Fruit fly (Drosophila melanogaster) whole organism, pupa: ENCODE results near the gene grass.

ENCODE experiments used
- CG10348 ChIP-seq: fragments of 200-800 bp; sonication (Bioruptor generic); IDR thresholded peaks from 2 replicates; pipeline ENCODE4 v1.3.6; 2022; ENCODE audit warnings: missing biosample characterization, missing genetic modification characterization
- CG12605 ChIP-seq: fragments of 200-800 bp; sonication (Bioruptor generic); IDR thresholded peaks from 2 replicates; pipeline ENCODE4 v1.3.6; 2022; ENCODE audit warnings: missing biosample characterization, missing genetic modification characterization
- CG13204 ChIP-seq: fragments of 200-800 bp; sonication (Bioruptor generic); optimal IDR thresholded peaks from 2 replicates; lab custom pipeline; 2018; ENCODE audit warnings: missing biosample characterization, mild to moderate bottlenecking, missing genetic modification characterization, moderate library complexity
- CG14655 ChIP-seq: fragments of 200-800 bp; sonication (Bioruptor generic); optimal IDR thresholded peaks from 3 replicates; lab custom pipeline; 2017; ENCODE audit warnings: mild to moderate bottlenecking, missing biosample characterization, missing genetic modification reagents, missing genetic modification characterization
- CG15710 ChIP-seq: fragments of 200-800 bp; sonication (Bioruptor generic); optimal IDR thresholded peaks from 2 replicates; lab custom pipeline; 2018; ENCODE audit warnings: missing biosample characterization, mild to moderate bottlenecking, missing genetic modification characterization, moderate library complexity
- CG17806 ChIP-seq: fragments of 200-800 bp; sonication (Bioruptor generic); optimal IDR thresholded peaks from 2 replicates; lab custom pipeline; 2018; ENCODE audit warnings: missing biosample characterization, mild to moderate bottlenecking, missing genetic modification characterization, moderate library complexity
- CG32121 ChIP-seq: fragments of 200-800 bp; sonication (Bioruptor generic); IDR thresholded peaks from 2 replicates; pipeline ENCODE4 v1.3.6; 2022; ENCODE audit warnings: missing biosample characterization, missing genetic modification characterization
- CG34367 ChIP-seq: fragments of 200-800 bp; sonication (Bioruptor generic); optimal IDR thresholded peaks from 2 replicates; lab custom pipeline; 2018; ENCODE audit warnings: missing biosample characterization, mild to moderate bottlenecking, missing genetic modification characterization
- CG4496 ChIP-seq: fragments of 200-800 bp; sonication (Bioruptor generic); IDR thresholded peaks from 3 replicates; pipeline ENCODE4 v1.3.6; 2022; ENCODE audit warnings: missing biosample characterization, missing genetic modification characterization
- CG8159 ChIP-seq: fragments of 200-800 bp; sonication (Bioruptor generic); optimal IDR thresholded peaks from 3 replicates; lab custom pipeline; 2018; ENCODE audit warnings: missing biosample characterization, mild to moderate bottlenecking, missing genetic modification characterization, moderate library complexity
- CG8301 ChIP-seq: fragments of 200-800 bp; sonication (Bioruptor generic); optimal IDR thresholded peaks from 2 replicates; lab custom pipeline; 2018; ENCODE audit warnings: missing biosample characterization, mild to moderate bottlenecking, missing genetic modification characterization
- CG9948 ChIP-seq: fragments of 200-800 bp; sonication (Bioruptor generic); optimal IDR thresholded peaks from 2 replicates; lab custom pipeline; 2018; ENCODE audit warnings: missing biosample characterization, mild to moderate bottlenecking, missing genetic modification characterization, moderate library complexity
- D1 ChIP-seq: fragments of 200-800 bp; sonication (Bioruptor generic); optimal IDR thresholded peaks from 2 replicates; lab custom pipeline; 2018; ENCODE audit warnings: missing biosample characterization, mild to moderate bottlenecking, missing genetic modification characterization, moderate library complexity
- EcR ChIP-seq: fragments of 200-800 bp; sonication (Bioruptor generic); optimal IDR thresholded peaks from 3 replicates; lab custom pipeline; 2019; ENCODE audit warnings: missing biosample characterization, missing genetic modification characterization, mild to moderate bottlenecking, moderate library complexity, missing genetic modification reagents
- Ets98B ChIP-seq: fragments of 200-800 bp; sonication (Bioruptor generic); IDR thresholded peaks from 2 replicates; pipeline ENCODE4 v1.3.6; 2022; ENCODE audit warnings: missing biosample characterization, missing genetic modification characterization
- Pif1A ChIP-seq: fragments of 200-800 bp; sonication (Bioruptor generic); optimal IDR thresholded peaks from 3 replicates; lab custom pipeline; 2016; ENCODE audit warnings: missing biosample characterization, missing genetic modification characterization
- Pif1B ChIP-seq: fragments of 200-800 bp; sonication (Bioruptor generic); optimal IDR thresholded peaks from 3 replicates; lab custom pipeline; 2016; ENCODE audit warnings: missing biosample characterization, missing genetic modification characterization
- Snoo ChIP-seq: fragments of 200-800 bp; sonication (Bioruptor generic); optimal IDR thresholded peaks from 3 replicates; lab custom pipeline; 2017; ENCODE audit warnings: missing biosample characterization, mild to moderate bottlenecking, missing genetic modification characterization, inconsistent platforms
- fd96Ca ChIP-seq: fragments of 200-800 bp; sonication (Bioruptor generic); IDR thresholded peaks from 3 replicates; pipeline ENCODE4 v1.3.6; 2022; ENCODE audit warnings: missing biosample characterization, missing genetic modification characterization
- gl ChIP-seq: fragments of 200-800 bp; sonication (Bioruptor generic); optimal IDR thresholded peaks from 2 replicates; lab custom pipeline; 2018; ENCODE audit warnings: missing biosample characterization, mild to moderate bottlenecking, missing genetic modification characterization
- rn ChIP-seq: fragments of 200-800 bp; sonication (Bioruptor generic); IDR thresholded peaks from 2 replicates; pipeline ENCODE4 v1.3.6; 2022; ENCODE audit warnings: missing biosample characterization, missing genetic modification characterization

Gene grass

DNA sequence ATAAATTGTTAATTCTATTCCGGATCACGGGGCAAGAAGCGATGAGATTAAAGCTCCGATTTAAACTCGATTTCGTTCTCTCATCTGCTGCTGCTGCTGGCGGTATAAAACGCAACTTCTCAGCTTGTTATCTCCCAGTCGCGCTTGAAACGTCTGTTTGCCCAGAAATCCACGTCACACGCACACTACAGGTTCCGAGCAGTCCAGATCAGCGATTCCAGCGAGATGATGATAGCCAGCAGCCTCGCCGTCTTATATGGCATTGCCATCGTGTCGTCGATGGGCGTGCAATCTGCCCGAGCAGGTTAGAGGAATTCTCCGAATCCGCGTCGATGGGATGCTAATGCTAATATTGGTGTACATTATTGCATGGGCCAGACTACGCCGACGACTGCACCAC, at the start of gene grass:
Gene grass (plus strand): TSS at position 135 of the 400 bp plus-strand sequence.
- peak; percentile 32; the same call in 1 of the 2 replicates for TF ChIP-seq Ets98B (GFP tag; lab: Robert Waterston, UW)
- TF ChIP-seq CG8301 (tag; lab: Kevin White, UChicago) = no peak
- no peak for TF ChIP-seq Pif1A (GFP tag; lab: Kevin White, UChicago)
- no peak for TF ChIP-seq CG8159
- no peak for TF ChIP-seq gl (tag; lab: Kevin White, UChicago)
- no peak for TF ChIP-seq D1 (tag; lab: Kevin White, UChicago)
- no peak for TF ChIP-seq rn (GFP tag; lab: Robert Waterston, UW)
- 0 out of 3 replicates have a peak, but pooled peaks have one; percentile 15 for TF ChIP-seq CG4496 (GFP tag; lab: Robert Waterston, UW)
- TF ChIP-seq CG15710 (tag; lab: Kevin White, UChicago) = no peak
- TF ChIP-seq EcR (GFP tag; lab: Kevin White, UChicago) = no peak
- TF ChIP-seq CG13204 (GFP tag; lab: Kevin White, UChicago) = no peak
- no peak for TF ChIP-seq CG17806 (tag; lab: Kevin White, UChicago)
- TF ChIP-seq CG34367 (tag; lab: Kevin White, UChicago) = no peak

DNA sequence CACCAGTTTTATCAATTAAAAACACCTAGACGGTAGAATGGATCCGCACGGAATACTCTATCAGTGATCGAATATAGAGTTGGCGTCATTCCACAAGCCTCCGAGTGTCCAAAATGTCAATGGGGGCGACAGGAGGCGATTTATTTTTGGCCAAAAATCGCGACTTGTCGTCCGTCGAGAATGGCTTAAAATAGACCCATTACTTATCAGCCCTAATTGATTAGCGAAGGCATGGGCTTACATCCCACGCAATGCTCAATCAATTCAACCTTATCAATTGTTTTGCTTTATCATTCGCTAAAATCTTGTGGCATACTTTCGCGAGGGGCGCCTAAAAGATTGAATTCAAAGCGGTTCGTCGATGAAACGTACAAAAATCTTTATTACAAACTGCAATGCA, 49.6 kb upstream of the grass start:
- no peak for TF ChIP-seq D1 (tag; lab: Kevin White, UChicago)
- TF ChIP-seq CG12605 (GFP tag; lab: Robert Waterston, UW) = no peak
- TF ChIP-seq CG15710 (tag; lab: Kevin White, UChicago) = no peak
- no peak for TF ChIP-seq CG9948 (tag; lab: Kevin White, UChicago)
- TF ChIP-seq CG32121 = no peak
- no peak for TF ChIP-seq Snoo
- TF ChIP-seq CG8301 (tag; lab: Kevin White, UChicago) = no peak
- no peak for TF ChIP-seq CG14655 (GFP tag; lab: Kevin White, UChicago)
- no peak for TF ChIP-seq CG8159
- no peak for TF ChIP-seq Ets98B (GFP tag; lab: Robert Waterston, UW)
- no peak for TF ChIP-seq CG13204 (GFP tag; lab: Kevin White, UChicago)
- TF ChIP-seq CG4496 (GFP tag; lab: Robert Waterston, UW) = no peak
- TF ChIP-seq fd96Ca (GFP tag; lab: Robert Waterston, UW) = no peak
- TF ChIP-seq CG10348 (GFP tag; lab: Robert Waterston, UW) = no peak
- no peak for TF ChIP-seq CG34367 (tag; lab: Kevin White, UChicago)
- TF ChIP-seq CG17806 (tag; lab: Kevin White, UChicago) = no peak
- no peak for TF ChIP-seq gl (tag; lab: Kevin White, UChicago)
- no peak for TF ChIP-seq Pif1B (GFP tag; lab: Kevin White, UChicago)
- no peak for TF ChIP-seq rn (GFP tag; lab: Robert Waterston, UW)

DNA sequence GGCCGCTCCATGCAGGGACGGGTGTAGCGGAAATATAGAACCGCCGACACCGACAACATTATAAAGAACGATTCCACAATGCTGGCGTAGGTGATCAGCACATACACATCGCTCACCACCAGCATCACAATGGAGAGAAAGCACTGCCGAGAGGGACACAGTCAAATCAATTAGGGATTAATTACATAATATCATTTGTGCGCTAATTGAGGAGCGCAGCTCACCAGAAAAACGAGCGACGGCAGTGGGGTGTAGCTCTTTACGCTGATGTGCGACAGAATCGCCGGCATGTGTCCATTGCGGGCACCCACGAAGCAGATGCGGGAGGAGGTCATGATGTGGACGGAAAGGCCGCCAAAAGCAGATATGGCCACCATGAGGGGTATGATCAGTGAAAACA, 48.3 kb upstream of the grass start:
- TF ChIP-seq Pif1A (GFP tag; lab: Kevin White, UChicago) (no peak), gl (tag; lab: Kevin White, UChicago) (no peak), CG8159 (no peak), CG34367 (tag; lab: Kevin White, UChicago) (no peak), CG32121 (no peak), rn (GFP tag; lab: Robert Waterston, UW) (no peak), CG15710 (tag; lab: Kevin White, UChicago) (no peak), CG9948 (tag; lab: Kevin White, UChicago) (no peak), fd96Ca (GFP tag; lab: Robert Waterston, UW) (no peak), CG4496 (GFP tag; lab: Robert Waterston, UW) (no peak), CG17806 (tag; lab: Kevin White, UChicago) (no peak), CG12605 (GFP tag; lab: Robert Waterston, UW) (no peak), Ets98B (GFP tag; lab: Robert Waterston, UW) (no peak), EcR (GFP tag; lab: Kevin White, UChicago) (no peak), CG13204 (GFP tag; lab: Kevin White, UChicago) (no peak), Pif1B (GFP tag; lab: Kevin White, UChicago) (no peak), CG8301 (tag; lab: Kevin White, UChicago) (no peak), CG10348 (GFP tag; lab: Robert Waterston, UW) (no peak), Snoo (no peak), D1 (tag; lab: Kevin White, UChicago) (no peak)
- TF ChIP-seq, all 21 proteins: peak for 0

DNA sequence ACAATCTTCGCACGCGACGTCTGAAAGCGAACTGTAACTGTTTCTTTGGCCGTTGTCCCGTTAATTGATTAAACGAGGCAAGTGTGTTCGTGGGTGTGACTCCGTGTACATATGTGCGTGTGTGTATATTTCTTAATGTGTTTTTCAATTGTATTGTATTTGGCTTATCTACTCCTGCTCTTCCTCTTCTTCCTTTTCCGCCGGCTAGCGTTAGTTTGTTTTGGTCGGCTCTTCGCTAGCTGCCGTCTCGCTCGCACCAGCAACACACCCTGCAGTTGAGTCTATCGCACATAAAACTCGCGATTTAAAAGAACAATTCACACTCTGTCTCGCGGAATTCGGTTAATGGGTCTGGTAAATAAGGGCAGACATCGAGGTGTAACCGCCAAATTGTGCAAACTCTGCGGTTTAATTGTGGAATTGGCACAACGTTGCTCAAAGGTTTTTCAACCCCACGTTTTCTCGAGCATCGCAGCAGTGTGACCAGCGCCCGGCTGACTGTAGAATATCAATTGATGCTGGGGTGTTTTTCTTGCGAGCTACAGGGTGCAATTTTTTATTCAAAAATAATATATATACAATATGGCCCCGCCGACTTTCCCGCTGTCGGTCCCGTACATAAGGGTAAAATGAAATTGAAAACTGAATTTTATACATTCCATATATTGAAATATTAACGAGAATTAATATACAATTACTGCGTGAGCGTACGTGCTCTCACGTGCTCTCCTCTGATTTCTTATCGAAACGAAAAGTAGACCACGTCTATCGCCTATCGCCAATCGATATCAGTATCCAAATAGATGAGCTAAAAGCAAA, 45.8 kb upstream of the grass start, which contains the start of the genes gb and CG5815:
Gene gb (minus strand): TSS at position 487 of the 819 bp plus-strand sequence.
Gene CG5815 (plus strand): TSS at position 783 of the 819 bp plus-strand sequence.
- TF ChIP-seq CG12605 (GFP tag; lab: Robert Waterston, UW) (peak; percentile 70), CG32121 (peak; percentile 89), CG15710 (tag; lab: Kevin White, UChicago) (peak; percentile 84), CG8301 (tag; lab: Kevin White, UChicago) (peak; percentile 78), CG8159 (no peak), CG4496 (GFP tag; lab: Robert Waterston, UW) (peak; percentile 94), Ets98B (GFP tag; lab: Robert Waterston, UW) (peak; percentile 90), rn (GFP tag; lab: Robert Waterston, UW) (peak; percentile 72; the same call in 1 of the 2 replicates), gl (tag; lab: Kevin White, UChicago) (peak; percentile 54), Pif1B (GFP tag; lab: Kevin White, UChicago) (no peak), CG14655 (GFP tag; lab: Kevin White, UChicago) (no peak), D1 (tag; lab: Kevin White, UChicago) (no peak), CG17806 (tag; lab: Kevin White, UChicago) (peak; percentile 80), Pif1A (GFP tag; lab: Kevin White, UChicago) (no peak), CG10348 (GFP tag; lab: Robert Waterston, UW) (peak; percentile 53), Snoo (peak; percentile 88), CG9948 (tag; lab: Kevin White, UChicago) (peak; percentile 79), CG34367 (tag; lab: Kevin White, UChicago) (peak; percentile 76), CG13204 (GFP tag; lab: Kevin White, UChicago) (no peak), fd96Ca (GFP tag; lab: Robert Waterston, UW) (peak; percentile 96), EcR (GFP tag; lab: Kevin White, UChicago) (peak; percentile 83)
